Fruit fly (Drosophila melanogaster) whole organism, embryonic: ENCODE measurements around the gene CG17190.

Experiments used
- B-H2 ChIP-seq: fragments of 200-800 bp; sonication (Bioruptor generic); optimal IDR thresholded peaks from 2 replicates; lab custom pipeline; 2018; ENCODE audit warnings: missing biosample characterization, mild to moderate bottlenecking, missing genetic modification characterization
- CG10366 ChIP-seq: fragments of 200-800 bp; sonication (Bioruptor generic); IDR thresholded peaks from 2 replicates; pipeline ENCODE4 v1.3.6; 2022; ENCODE audit warnings: missing biosample characterization, missing genetic modification characterization
- CG11085 ChIP-seq: fragments of 200-800 bp; sonication (Bioruptor generic); IDR thresholded peaks from 2 replicates; pipeline ENCODE4 v1.3.6; 2022; ENCODE audit warnings: missing biosample characterization, missing genetic modification characterization
- CG12744 ChIP-seq: fragments of 200-800 bp; sonication (Bioruptor generic); optimal IDR thresholded peaks from 2 replicates; lab custom pipeline; 2016; ENCODE audit warnings: missing biosample characterization, missing genetic modification characterization
- CG13894 ChIP-seq: fragments of 200-800 bp; sonication (Bioruptor generic); optimal IDR thresholded peaks from 3 replicates; lab custom pipeline; 2018; ENCODE audit warnings: missing biosample characterization, mild to moderate bottlenecking, missing genetic modification characterization, moderate library complexity
- CG17186 ChIP-seq: fragments of 200-800 bp; sonication (Bioruptor generic); optimal IDR thresholded peaks from 3 replicates; lab custom pipeline; 2017; ENCODE audit warnings: missing biosample characterization, missing genetic modification reagents, missing genetic modification characterization
- CG17568 ChIP-seq: fragments of 200-800 bp; sonication (Bioruptor generic); optimal IDR thresholded peaks from 2 replicates; lab custom pipeline; 2018; ENCODE audit warnings: missing biosample characterization, mild to moderate bottlenecking, missing genetic modification characterization, moderate library complexity
- CG17802 ChIP-seq: fragments of 200-800 bp; sonication (Bioruptor generic); optimal IDR thresholded peaks from 2 replicates; lab custom pipeline; 2018; ENCODE audit warnings: missing biosample characterization, mild to moderate bottlenecking, missing genetic modification characterization, moderate library complexity
- CG18011 ChIP-seq: fragments of 200-800 bp; sonication (Bioruptor generic); optimal IDR thresholded peaks from 2 replicates; lab custom pipeline; 2017; ENCODE audit warnings: missing biosample characterization, missing genetic modification characterization, mild to moderate bottlenecking, moderate library complexity, missing genotype
- CG18764 ChIP-seq: fragments of 200-800 bp; sonication (Bioruptor generic); optimal IDR thresholded peaks from 3 replicates; lab custom pipeline; 2016; ENCODE audit warnings: missing biosample characterization, missing genetic modification characterization
- CG2120 ChIP-seq: fragments of 200-800 bp; sonication (Bioruptor generic); optimal IDR thresholded peaks from 3 replicates; lab custom pipeline; 2016; ENCODE audit warnings: missing biosample characterization, missing genetic modification characterization
- CG30431 ChIP-seq: fragments of 200-800 bp; sonication (Bioruptor generic); optimal IDR thresholded peaks from 2 replicates; lab custom pipeline; 2017; ENCODE audit warnings: missing biosample characterization, missing genetic modification characterization
- CG31224 ChIP-seq: fragments of 200-800 bp; sonication (Bioruptor generic); IDR thresholded peaks from 2 replicates; pipeline ENCODE4 v1.3.6; 2022; ENCODE audit warnings: missing biosample characterization, missing genetic modification characterization
- CG31365 ChIP-seq: fragments of 200-800 bp; sonication (Bioruptor generic); optimal IDR thresholded peaks from 2 replicates; lab custom pipeline; 2018; ENCODE audit warnings: missing biosample characterization, mild to moderate bottlenecking, missing genetic modification characterization
- CG3995 ChIP-seq: fragments of 200-800 bp; sonication (Bioruptor generic); optimal IDR thresholded peaks from 3 replicates; lab custom pipeline; 2016; ENCODE audit warnings: missing biosample characterization, missing genetic modification characterization
- CG6654 ChIP-seq: fragments of 200-800 bp; sonication (Bioruptor generic); optimal IDR thresholded peaks from 2 replicates; lab custom pipeline; 2017; ENCODE audit warnings: missing biosample characterization, mild to moderate bottlenecking, missing genetic modification characterization
- CG6791 ChIP-seq: fragments of 200-800 bp; sonication (Bioruptor generic); IDR thresholded peaks from 3 replicates; pipeline ENCODE4 v1.3.6; 2022; ENCODE audit warnings: missing biosample characterization, missing genetic modification characterization; ENCODE audit not compliant: partially characterized antibody
- CG7745 ChIP-seq: fragments of 200-800 bp; sonication (Bioruptor generic); optimal IDR thresholded peaks from 2 replicates; lab custom pipeline; 2018; ENCODE audit warnings: missing biosample characterization, mild to moderate bottlenecking, missing genetic modification characterization, moderate library complexity
- CG7987 ChIP-seq: fragments of 200-800 bp; sonication (Bioruptor generic); optimal IDR thresholded peaks from 2 replicates; lab custom pipeline; 2018; ENCODE audit warnings: missing biosample characterization, mild to moderate bottlenecking, missing genetic modification characterization, moderate library complexity
- CG8359 ChIP-seq: fragments of 200-800 bp; sonication (Bioruptor generic); optimal IDR thresholded peaks from 2 replicates; lab custom pipeline; 2017; ENCODE audit warnings: missing biosample characterization, mild to moderate bottlenecking, missing genetic modification characterization, borderline replicate concordance
- CHES-1-like ChIP-seq: fragments of 200-800 bp; sonication (Bioruptor generic); optimal IDR thresholded peaks from 2 replicates; lab custom pipeline; 2016; ENCODE audit warnings: missing biosample characterization, missing genetic modification characterization
- CTCF ChIP-seq: fragments of 200-800 bp; sonication (Bioruptor generic); optimal IDR thresholded peaks from 2 replicates; lab custom pipeline; 2017; ENCODE audit warnings: missing biosample characterization, mild to moderate bottlenecking, missing genetic modification characterization, moderate library complexity
- D19B ChIP-seq: fragments of 200-800 bp; sonication (Bioruptor generic); optimal IDR thresholded peaks from 2 replicates; lab custom pipeline; 2017; ENCODE audit warnings: missing biosample characterization, mild to moderate bottlenecking, missing genetic modification characterization
- Dek ChIP-seq: fragments of 200-800 bp; sonication (Bioruptor generic); optimal IDR thresholded peaks from 3 replicates; lab custom pipeline; 2019; ENCODE audit warnings: missing biosample characterization, mild to moderate bottlenecking, missing genetic modification characterization, moderate library complexity
- Doc2 ChIP-seq: fragments of 200-800 bp; sonication (Bioruptor generic); IDR thresholded peaks from 2 replicates; pipeline ENCODE4 v1.3.6; 2022; ENCODE audit warnings: missing biosample characterization, missing genetic modification characterization
- Fer2 ChIP-seq: fragments of 200-800 bp; sonication (Bioruptor generic); optimal IDR thresholded peaks from 2 replicates; lab custom pipeline; 2018; ENCODE audit warnings: missing biosample characterization, mild to moderate bottlenecking, missing genetic modification characterization, moderate library complexity
- Gug ChIP-seq: fragments of 200-800 bp; sonication (Bioruptor generic); IDR thresholded peaks from 4 replicates; pipeline ENCODE4 v1.3.6; 2022; ENCODE audit warnings: missing biosample characterization, missing genetic modification characterization
- HHEX ChIP-seq: fragments of 200-800 bp; sonication (Bioruptor generic); optimal IDR thresholded peaks from 3 replicates; lab custom pipeline; 2017; ENCODE audit warnings: missing biosample characterization, mild to moderate bottlenecking, missing genetic modification characterization, missing genetic modification reagents
- Mad ChIP-seq: fragments of 200-800 bp; sonication (Bioruptor generic); optimal IDR thresholded peaks from 2 replicates; lab custom pipeline; 2016; ENCODE audit warnings: missing biosample characterization, missing genetic modification characterization
- Mrtf ChIP-seq: fragments of 200-800 bp; sonication (Bioruptor generic); IDR thresholded peaks from 3 replicates; pipeline ENCODE4 v1.3.6; 2022; ENCODE audit warnings: missing biosample characterization, missing genetic modification characterization
- Sox102F ChIP-seq: fragments of 200-800 bp; sonication (Bioruptor generic); optimal IDR thresholded peaks from 2 replicates; lab custom pipeline; 2018; ENCODE audit warnings: missing biosample characterization, mild to moderate bottlenecking, missing genetic modification characterization, moderate library complexity
- Usf ChIP-seq: fragments of 200-800 bp; sonication (Bioruptor generic); optimal IDR thresholded peaks from 2 replicates; lab custom pipeline; 2017; ENCODE audit warnings: missing genotype, missing biosample characterization, missing genetic modification characterization
- Xbp1 ChIP-seq: fragments of 200-800 bp; sonication (Bioruptor generic); optimal IDR thresholded peaks from 3 replicates; lab custom pipeline; 2016; ENCODE audit warnings: missing biosample characterization, mild to moderate bottlenecking, missing genetic modification characterization
- ac ChIP-seq: fragments of 200-800 bp; sonication (Bioruptor generic); optimal IDR thresholded peaks from 3 replicates; lab custom pipeline; 2017; ENCODE audit warnings: missing biosample characterization, mild to moderate bottlenecking, missing genetic modification characterization
- ap ChIP-seq: fragments of 200-800 bp; sonication (Bioruptor generic); IDR thresholded peaks from 2 replicates; pipeline ENCODE4 v1.3.6; 2022; ENCODE audit warnings: missing biosample characterization, missing genetic modification characterization
- dan ChIP-seq: fragments of 200-800 bp; sonication (Bioruptor generic); IDR thresholded peaks from 2 replicates; pipeline ENCODE4 v1.3.6; 2022; ENCODE audit warnings: missing biosample characterization, missing genetic modification characterization
- danr ChIP-seq: fragments of 200-800 bp; sonication (Bioruptor generic); IDR thresholded peaks from 2 replicates; pipeline ENCODE4 v1.3.6; 2022; ENCODE audit warnings: missing biosample characterization, missing genetic modification characterization
- emc ChIP-seq: fragments of 200-800 bp; sonication (Bioruptor generic); optimal IDR thresholded peaks from 2 replicates; lab custom pipeline; 2016; ENCODE audit warnings: missing biosample characterization, missing genetic modification characterization
- fd3F ChIP-seq: fragments of 200-800 bp; sonication (Bioruptor generic); optimal IDR thresholded peaks from 2 replicates; lab custom pipeline; 2018; ENCODE audit warnings: missing biosample characterization, mild to moderate bottlenecking, missing genetic modification characterization, moderate library complexity
- fd64A ChIP-seq: fragments of 200-800 bp; sonication (Bioruptor generic); optimal IDR thresholded peaks from 3 replicates; lab custom pipeline; 2018; ENCODE audit warnings: missing biosample characterization, mild to moderate bottlenecking, missing genetic modification characterization
- ftz-f1 ChIP-seq: fragments of 200-800 bp; sonication (Bioruptor generic); optimal IDR thresholded peaks from 2 replicates; lab custom pipeline; 2016; ENCODE audit warnings: missing biosample characterization, missing genetic modification characterization
- gt ChIP-seq: fragments of 200-800 bp; sonication (Bioruptor generic); IDR thresholded peaks from 2 replicates; pipeline ENCODE4 v1.3.6; 2022; ENCODE audit warnings: missing biosample characterization, missing genetic modification characterization
- inv ChIP-seq: fragments of 200-800 bp; sonication (Bioruptor generic); IDR thresholded peaks from 2 replicates; pipeline ENCODE4 v1.3.6; 2022; ENCODE audit warnings: missing biosample characterization, missing genetic modification characterization; ENCODE audit not compliant: partially characterized antibody
- jing ChIP-seq: fragments of 200-800 bp; sonication (Bioruptor generic); optimal IDR thresholded peaks from 2 replicates; lab custom pipeline; 2018; ENCODE audit warnings: missing biosample characterization, mild to moderate bottlenecking, missing genetic modification characterization
- row ChIP-seq: fragments of 200-800 bp; sonication (Bioruptor generic); IDR thresholded peaks from 3 replicates; pipeline ENCODE4 v1.3.6; 2022; ENCODE audit warnings: missing biosample characterization, missing genetic modification characterization
- run ChIP-seq: fragments of 200-800 bp; sonication (Bioruptor generic); optimal IDR thresholded peaks from 3 replicates; lab custom pipeline; 2018; ENCODE audit warnings: missing biosample characterization, mild to moderate bottlenecking, missing genetic modification characterization
- sisA ChIP-seq: fragments of 200-800 bp; sonication (Bioruptor generic); IDR thresholded peaks from 2 replicates; pipeline ENCODE4 v1.3.6; 2022; ENCODE audit warnings: missing biosample characterization, missing genetic modification characterization
- so ChIP-seq: fragments of 200-800 bp; sonication (Bioruptor generic); IDR thresholded peaks from 3 replicates; pipeline ENCODE4 v1.3.6; 2022; ENCODE audit warnings: missing biosample characterization, missing genetic modification characterization
- stc ChIP-seq: fragments of 200-800 bp; sonication (Bioruptor generic); IDR thresholded peaks from 2 replicates; pipeline ENCODE4 v1.3.6; 2022; ENCODE audit warnings: missing biosample characterization, missing genetic modification characterization
- zen2 ChIP-seq: fragments of 200-800 bp; sonication (Bioruptor generic); IDR thresholded peaks from 3 replicates; pipeline ENCODE4 v1.3.6; 2022; ENCODE audit warnings: missing biosample characterization, missing genetic modification characterization; ENCODE audit not compliant: partially characterized antibody

Gene CG17190

dm6 chr3R:20031043-20031763, 17.9 kb upstream of the CG17190 start, which contains the start of gene trem (continued):
- peak; percentile 44 for TF ChIP-seq CG18011 (GFP tag; lab: Kevin White, UChicago)
- no peak for TF ChIP-seq CG17568 (GFP tag; lab: Kevin White, UChicago)
- no peak for TF ChIP-seq run (tag; lab: Kevin White, UChicago)
- no peak; the same call in 1 of the 2 replicates for TF ChIP-seq stc (GFP tag; lab: Robert Waterston, UW)
- peak; percentile 97 for TF ChIP-seq row
- peak; percentile 78 for TF ChIP-seq sisA (GFP tag; lab: Robert Waterston, UW)
- TF ChIP-seq CG8359 (GFP tag; lab: Kevin White, UChicago): peak; percentile 1
- peak; percentile 75 for TF ChIP-seq Dek
- TF ChIP-seq zen2 (GFP tag; lab: Robert Waterston, UW): no peak
- peak; percentile 63 for TF ChIP-seq CG10366 (GFP tag; lab: Robert Waterston, UW)
- TF ChIP-seq CTCF (GFP tag; lab: Kevin White, UChicago): no peak
- TF ChIP-seq gt: no peak
- TF ChIP-seq CG17186 (GFP tag; lab: Kevin White, UChicago): no peak
- TF ChIP-seq so (GFP tag; lab: Robert Waterston, UW): no peak
- TF ChIP-seq CG18764 (GFP tag; lab: Kevin White, UChicago): peak; percentile 51
- TF ChIP-seq Xbp1 (GFP tag; lab: Kevin White, UChicago): peak; percentile 81
- peak; percentile 76 for TF ChIP-seq CG2120 (GFP tag; lab: Kevin White, UChicago)
- no peak for TF ChIP-seq ftz-f1 (GFP tag; lab: Kevin White, UChicago)
- peak; percentile 28 for TF ChIP-seq CHES-1-like (GFP tag; lab: Kevin White, UChicago)
- TF ChIP-seq inv (GFP tag; lab: Robert Waterston, UW): no peak
- peak; percentile 87 for TF ChIP-seq D19B (GFP tag; lab: Kevin White, UChicago)
- no peak for TF ChIP-seq CG12744 (GFP tag; lab: Kevin White, UChicago)
- TF ChIP-seq CG3995: peak; percentile 31
- TF ChIP-seq CG13894 (tag; lab: Kevin White, UChicago): no peak
- peak; percentile 67 for TF ChIP-seq Fer2 (tag; lab: Kevin White, UChicago)
- peak; percentile 64 for TF ChIP-seq Sox102F (GFP tag; lab: Kevin White, UChicago)
- TF ChIP-seq HHEX (GFP tag; lab: Kevin White, UChicago): peak; percentile 69
- TF ChIP-seq Gug (GFP tag; lab: Robert Waterston, UW): peak; percentile 87
- TF ChIP-seq ap (GFP tag; lab: Robert Waterston, UW): 0 out of 2 replicates have a peak, but pooled peaks have one; percentile 31
- peak; percentile 50 for TF ChIP-seq CG30431 (GFP tag; lab: Kevin White, UChicago)
- peak; percentile 49 for TF ChIP-seq B-H2 (GFP tag; lab: Kevin White, UChicago)
- no peak for TF ChIP-seq fd64A (GFP tag; lab: Kevin White, UChicago)
- TF ChIP-seq CG6654 (GFP tag; lab: Kevin White, UChicago): peak; percentile 64
- TF ChIP-seq Mad (GFP tag; lab: Kevin White, UChicago): peak; percentile 3
- TF ChIP-seq jing: peak; percentile 7
- TF ChIP-seq Doc2: no peak
- no peak for TF ChIP-seq CG7987 (GFP tag; lab: Kevin White, UChicago)
- TF ChIP-seq fd3F: peak; percentile 67
- peak; percentile 37; the same call in 1 of the 2 replicates for TF ChIP-seq danr (GFP tag; lab: Robert Waterston, UW)
- TF ChIP-seq Mrtf (GFP tag; lab: Robert Waterston, UW): peak; percentile 60; the same call in 1 of the 3 replicates
- TF ChIP-seq CG31224: no peak
- no peak for TF ChIP-seq CG31365
- no peak for TF ChIP-seq CG6791 (GFP tag; lab: Robert Waterston, UW)
- TF ChIP-seq dan (GFP tag; lab: Robert Waterston, UW): no peak
- TF ChIP-seq Usf: peak; percentile 85
- no peak for TF ChIP-seq CG7745
- no peak for TF ChIP-seq ac (GFP tag; lab: Kevin White, UChicago)
- peak; percentile 56 for TF ChIP-seq CG11085 (GFP tag; lab: Robert Waterston, UW)
- TF ChIP-seq CG17802: peak; percentile 41
- no peak for TF ChIP-seq emc (GFP tag; lab: Kevin White, UChicago)
